Fruit fly (Drosophila melanogaster) whole organism, pupa: ENCODE measurements around the gene Acp26Ab.
A peak's percentile ranks its signal among the peaks of the same experiment; 100 is the strongest.

ENCODE experiments used
- CG10348 ChIP-seq: fragments of 200-800 bp; sonication (Bioruptor generic); IDR thresholded peaks from 2 replicates; pipeline ENCODE4 v1.3.6; 2022; ENCODE audit warnings: missing biosample characterization, missing genetic modification characterization
- CG13204 ChIP-seq: fragments of 200-800 bp; sonication (Bioruptor generic); optimal IDR thresholded peaks from 2 replicates; lab custom pipeline; 2018; ENCODE audit warnings: missing biosample characterization, mild to moderate bottlenecking, missing genetic modification characterization, moderate library complexity
- CG14655 ChIP-seq: fragments of 200-800 bp; sonication (Bioruptor generic); optimal IDR thresholded peaks from 3 replicates; lab custom pipeline; 2017; ENCODE audit warnings: mild to moderate bottlenecking, missing biosample characterization, missing genetic modification reagents, missing genetic modification characterization
- CG17806 ChIP-seq: fragments of 200-800 bp; sonication (Bioruptor generic); optimal IDR thresholded peaks from 2 replicates; lab custom pipeline; 2018; ENCODE audit warnings: missing biosample characterization, mild to moderate bottlenecking, missing genetic modification characterization, moderate library complexity
- CG34367 ChIP-seq: fragments of 200-800 bp; sonication (Bioruptor generic); optimal IDR thresholded peaks from 2 replicates; lab custom pipeline; 2018; ENCODE audit warnings: missing biosample characterization, mild to moderate bottlenecking, missing genetic modification characterization
- CG4496 ChIP-seq: fragments of 200-800 bp; sonication (Bioruptor generic); IDR thresholded peaks from 3 replicates; pipeline ENCODE4 v1.3.6; 2022; ENCODE audit warnings: missing biosample characterization, missing genetic modification characterization
- D1 ChIP-seq: fragments of 200-800 bp; sonication (Bioruptor generic); optimal IDR thresholded peaks from 2 replicates; lab custom pipeline; 2018; ENCODE audit warnings: missing biosample characterization, mild to moderate bottlenecking, missing genetic modification characterization, moderate library complexity
- EcR ChIP-seq: fragments of 200-800 bp; sonication (Bioruptor generic); optimal IDR thresholded peaks from 3 replicates; lab custom pipeline; 2019; ENCODE audit warnings: missing biosample characterization, missing genetic modification characterization, mild to moderate bottlenecking, moderate library complexity, missing genetic modification reagents
- Ets98B ChIP-seq: fragments of 200-800 bp; sonication (Bioruptor generic); IDR thresholded peaks from 2 replicates; pipeline ENCODE4 v1.3.6; 2022; ENCODE audit warnings: missing biosample characterization, missing genetic modification characterization
- Pif1A ChIP-seq: fragments of 200-800 bp; sonication (Bioruptor generic); optimal IDR thresholded peaks from 3 replicates; lab custom pipeline; 2016; ENCODE audit warnings: missing biosample characterization, missing genetic modification characterization
- Pif1B ChIP-seq: fragments of 200-800 bp; sonication (Bioruptor generic); optimal IDR thresholded peaks from 3 replicates; lab custom pipeline; 2016; ENCODE audit warnings: missing biosample characterization, missing genetic modification characterization
- fd96Ca ChIP-seq: fragments of 200-800 bp; sonication (Bioruptor generic); IDR thresholded peaks from 3 replicates; pipeline ENCODE4 v1.3.6; 2022; ENCODE audit warnings: missing biosample characterization, missing genetic modification characterization
- gl ChIP-seq: fragments of 200-800 bp; sonication (Bioruptor generic); optimal IDR thresholded peaks from 2 replicates; lab custom pipeline; 2018; ENCODE audit warnings: missing biosample characterization, mild to moderate bottlenecking, missing genetic modification characterization
- rn ChIP-seq: fragments of 200-800 bp; sonication (Bioruptor generic); IDR thresholded peaks from 2 replicates; pipeline ENCODE4 v1.3.6; 2022; ENCODE audit warnings: missing biosample characterization, missing genetic modification characterization

- TF ChIP-seq EcR (GFP tag; lab: Kevin White, UChicago): no peak
- 0 out of 3 replicates have a peak, but pooled peaks have one; percentile 38 for TF ChIP-seq CG4496
- no peak for TF ChIP-seq fd96Ca (GFP tag; lab: Robert Waterston, UW)
- no peak for TF ChIP-seq CG17806 (tag; lab: Kevin White, UChicago)
- no peak for TF ChIP-seq CG10348
- no peak for TF ChIP-seq CG13204 (GFP tag; lab: Kevin White, UChicago)
- no peak for TF ChIP-seq Ets98B (GFP tag; lab: Robert Waterston, UW)
- TF ChIP-seq Pif1A (GFP tag; lab: Kevin White, UChicago): no peak
- TF ChIP-seq Pif1B (GFP tag; lab: Kevin White, UChicago): no peak
- TF ChIP-seq CG14655 (GFP tag; lab: Kevin White, UChicago): peak; percentile 67
- no peak for TF ChIP-seq CG34367
- TF ChIP-seq gl (tag; lab: Kevin White, UChicago): no peak
- TF ChIP-seq rn (GFP tag; lab: Robert Waterston, UW): no peak
- no peak for TF ChIP-seq D1 (tag; lab: Kevin White, UChicago)
These were observed 8.9 kb upstream of the Acp26Ab start for dm6 chr2L:5901553-5901952.
